Worm (Caenorhabditis elegans): Measurements from ENCODE around the gene folt-1.
A peak's percentile ranks its signal among the peaks of the same experiment; 100 is the strongest.

folt-1 gene

DNA sequence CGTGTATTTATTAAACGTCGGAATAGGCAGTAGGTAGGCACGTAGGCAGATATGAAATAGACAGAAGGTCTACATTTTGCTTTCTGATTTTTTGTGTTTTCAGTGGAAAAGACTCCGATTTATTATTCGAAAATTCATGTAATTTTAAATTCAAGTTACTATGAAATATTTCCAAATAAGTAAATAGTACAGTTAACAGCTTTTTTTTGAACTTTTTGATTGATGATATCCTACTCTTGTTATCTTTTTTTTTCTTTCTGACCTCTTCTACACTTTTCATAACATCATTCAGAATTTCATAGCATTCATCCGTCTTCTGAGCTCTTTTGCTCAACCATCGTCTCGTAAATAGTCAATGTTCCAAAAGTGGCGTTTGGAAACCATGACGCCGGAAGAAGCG lies 42.7 kb upstream of the folt-1 start, which contains the start of gene cdkl-1:
Gene cdkl-1 (plus strand): TSS at position 301 of the 400 bp plus-strand sequence.
- TF ChIP-seq tbp1 (GFP tag; optimal IDR thresholded peaks at IDR 0.05): no peak
- TF ChIP-seq athp-1 (tag; optimal IDR thresholded peaks at IDR 0.05): no peak
- no peak for TF ChIP-seq die-1 (tag; optimal IDR thresholded peaks at IDR 0.05)

DNA sequence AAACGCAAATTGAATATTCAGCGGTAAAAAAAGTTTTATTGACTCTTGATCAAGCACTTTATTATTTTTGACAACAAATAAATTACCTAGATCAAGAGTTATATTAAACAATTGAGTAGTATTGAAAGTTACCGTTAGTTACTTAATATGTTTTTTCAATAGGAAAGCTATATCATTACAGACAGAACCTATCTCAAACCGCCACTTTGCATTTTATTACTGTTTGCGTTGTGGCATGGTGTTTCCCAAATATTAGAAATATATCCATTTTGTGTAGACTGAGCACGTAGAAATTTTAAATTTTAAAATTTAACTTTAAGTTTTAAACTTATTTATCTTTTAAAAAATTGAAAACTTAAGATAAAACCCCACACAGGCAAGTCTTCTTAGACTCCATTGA lies 36.9 kb upstream of the folt-1 start:
- TF ChIP-seq nhr-27 (tag; optimal IDR thresholded peaks at IDR 0.05) (no peak), ccch-3 (GFP tag; optimal IDR thresholded peaks at IDR 0.05) (no peak), aptf-3 (GFP tag; IDR thresholded peaks at IDR 0.05) (no peak), bed-1 (GFP tag; IDR thresholded peaks at IDR 0.05) (no peak), bed-2 (GFP tag; IDR thresholded peaks at IDR 0.05) (no peak), ceh-91 (GFP tag; IDR thresholded peaks at IDR 0.05) (no peak), C17E4.6 (GFP tag; IDR thresholded peaks at IDR 0.05) (no peak), rcor-1 (GFP tag; IDR thresholded peaks at IDR 0.05) (no peak), lir-1 (GFP tag; conservative IDR thresholded peaks at IDR 0.05) (no peak), Y56A3A.18 (GFP tag; IDR thresholded peaks at IDR 0.05) (no peak), ceh-100 (GFP tag; IDR thresholded peaks at IDR 0.05) (no peak), D2030.7 (GFP tag; IDR thresholded peaks at IDR 0.05) (no peak), F39B2.1 (GFP tag; IDR thresholded peaks at IDR 0.05) (no peak), dox-1 (GFP tag; IDR thresholded peaks at IDR 0.05) (no peak), ceh-40 (GFP tag; IDR thresholded peaks at IDR 0.05) (no peak), ceh-58 (GFP tag; IDR thresholded peaks at IDR 0.05) (no peak), sea-2 (GFP tag; IDR thresholded peaks at IDR 0.05) (no peak)

DNA sequence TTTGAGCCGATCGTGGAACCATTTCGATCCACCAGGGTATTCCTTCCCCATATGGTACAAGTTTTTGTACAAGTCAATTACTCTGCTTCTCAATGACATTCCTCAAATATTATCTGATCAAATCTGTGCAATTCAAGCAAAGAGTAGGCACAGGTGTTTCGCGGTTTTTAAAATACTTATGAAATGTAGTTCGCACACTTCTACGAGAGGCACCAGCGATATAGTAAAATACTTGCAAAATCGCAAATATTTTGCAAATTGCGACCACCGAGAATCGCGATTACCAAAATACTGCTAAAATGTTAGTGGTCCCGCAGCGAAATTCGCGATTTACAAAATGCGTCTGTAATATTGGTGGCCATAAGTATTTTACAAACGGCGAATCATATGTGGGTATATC lies 31.6 kb upstream of the folt-1 start, which contains the start of gene Y42A5A.5:
Gene Y42A5A.5 (minus strand): TSS at position 101 of the 400 bp plus-strand sequence.
- 0 out of 2 replicates have a peak, but pooled peaks have one; percentile 52 for TF ChIP-seq madf-3 (GFP tag; IDR thresholded peaks at IDR 0.05)
- peak; percentile 36 for TF ChIP-seq madf-6 (GFP tag; IDR thresholded peaks at IDR 0.05)

DNA sequence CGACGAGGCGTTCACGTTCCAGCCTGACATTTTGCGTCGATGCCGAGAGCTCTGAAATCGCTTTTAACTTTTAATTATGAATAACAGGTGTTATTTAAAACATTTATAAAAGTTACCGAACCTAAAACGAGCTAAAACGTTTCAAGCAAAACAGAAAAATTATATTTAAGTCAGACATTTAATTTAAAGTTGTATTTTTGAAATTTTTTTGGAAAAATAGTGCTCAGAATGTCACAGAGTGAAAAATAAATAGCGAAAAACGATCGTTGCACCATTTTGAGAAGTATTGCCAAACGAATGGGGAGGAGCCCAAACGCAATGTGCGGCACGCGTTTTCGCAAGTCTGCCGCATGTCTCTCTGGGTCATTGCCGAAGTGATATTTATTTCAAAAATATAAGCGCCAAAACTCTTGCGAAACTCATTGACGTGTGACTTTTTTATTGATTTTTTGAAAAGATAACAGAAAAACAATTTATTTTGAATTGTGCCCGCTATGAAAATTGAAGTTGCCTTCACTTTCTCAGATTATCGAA lies 28.2 kb upstream of the folt-1 start, which contains the start of gene erfa-3:
Gene erfa-3 (minus strand): TSS at position 51 of the 534 bp plus-strand sequence.
- TF ChIP-seq pbrm-1 (GFP tag; IDR thresholded peaks at IDR 0.05) (no peak), B0035.1 (tag; optimal IDR thresholded peaks at IDR 0.05) (no peak), Y95B8A.8 (GFP tag; IDR thresholded peaks at IDR 0.05) (no peak), sdz-38 (tag; optimal IDR thresholded peaks at IDR 0.05) (no peak), zim-3 (tag; optimal IDR thresholded peaks at IDR 0.05) (no peak), fkh-3 (tag; optimal IDR thresholded peaks at IDR 0.05) (no peak), hlh-26 (GFP tag; conservative IDR thresholded peaks at IDR 0.05) (no peak), sptf-2 (GFP tag; optimal IDR thresholded peaks at IDR 0.05) (peak; percentile 70), tbp1 (GFP tag; optimal IDR thresholded peaks at IDR 0.05) (peak; percentile 33), C17E4.6 (GFP tag; IDR thresholded peaks at IDR 0.05) (no peak), B0261.1 (tag; optimal IDR thresholded peaks at IDR 0.05) (no peak), chd-7 (tag; optimal IDR thresholded peaks at IDR 0.05) (no peak), akir-1 (GFP tag; optimal IDR thresholded peaks at IDR 0.05) (no peak), ztf-22 (GFP tag; optimal IDR thresholded peaks at IDR 0.05) (no peak), unc-62 (GFP tag; optimal IDR thresholded peaks at IDR 0.05) (no peak), athp-1 (tag; optimal IDR thresholded peaks at IDR 0.05) (peak; percentile 2), mes-4 (tag; optimal IDR thresholded peaks at IDR 0.05) (no peak), ceh-79 (tag; optimal IDR thresholded peaks at IDR 0.05) (no peak), aptf-3 (GFP tag; IDR thresholded peaks at IDR 0.05) (no peak), F49E8.2 (tag; optimal IDR thresholded peaks at IDR 0.05; ENCODE audit: insufficient read depth) (peak; percentile 39), lir-1 (GFP tag; conservative IDR thresholded peaks at IDR 0.05) (0 out of 2 replicates have a peak, but pooled peaks have one; percentile 23), hlh-12 (tag; optimal IDR thresholded peaks at IDR 0.05) (no peak), egl-44 (GFP tag; IDR thresholded peaks at IDR 0.05) (peak; percentile 45; the same call in 1 of the 2 replicates), C06A6.2 (GFP tag; conservative IDR thresholded peaks at IDR 0.05) (no peak), mcd-1 (GFP tag; IDR thresholded peaks at IDR 0.05) (peak; percentile 68), F37B4.10 (GFP tag; IDR thresholded peaks at IDR 0.05) (no peak), lsl-1 (GFP tag; optimal IDR thresholded peaks at IDR 0.05) (peak; percentile 28), lin-26 (GFP tag; IDR thresholded peaks at IDR 0.05) (peak; percentile 36; the same call in 1 of the 2 replicates)
